Fruit fly (Drosophila melanogaster) whole organism, pupa: Measurements from ENCODE around the gene Phb1.

Source experiments
- CG10348 ChIP-seq: fragments of 200-800 bp; sonication (Bioruptor generic); IDR thresholded peaks from 2 replicates; pipeline ENCODE4 v1.3.6; 2022; ENCODE audit warnings: missing biosample characterization, missing genetic modification characterization
- CG12605 ChIP-seq: fragments of 200-800 bp; sonication (Bioruptor generic); IDR thresholded peaks from 2 replicates; pipeline ENCODE4 v1.3.6; 2022; ENCODE audit warnings: missing biosample characterization, missing genetic modification characterization
- CG13204 ChIP-seq: fragments of 200-800 bp; sonication (Bioruptor generic); optimal IDR thresholded peaks from 2 replicates; lab custom pipeline; 2018; ENCODE audit warnings: missing biosample characterization, mild to moderate bottlenecking, missing genetic modification characterization, moderate library complexity
- CG14655 ChIP-seq: fragments of 200-800 bp; sonication (Bioruptor generic); optimal IDR thresholded peaks from 3 replicates; lab custom pipeline; 2017; ENCODE audit warnings: mild to moderate bottlenecking, missing biosample characterization, missing genetic modification reagents, missing genetic modification characterization
- CG15710 ChIP-seq: fragments of 200-800 bp; sonication (Bioruptor generic); optimal IDR thresholded peaks from 2 replicates; lab custom pipeline; 2018; ENCODE audit warnings: missing biosample characterization, mild to moderate bottlenecking, missing genetic modification characterization, moderate library complexity
- CG17806 ChIP-seq: fragments of 200-800 bp; sonication (Bioruptor generic); optimal IDR thresholded peaks from 2 replicates; lab custom pipeline; 2018; ENCODE audit warnings: missing biosample characterization, mild to moderate bottlenecking, missing genetic modification characterization, moderate library complexity
- CG32121 ChIP-seq: fragments of 200-800 bp; sonication (Bioruptor generic); IDR thresholded peaks from 2 replicates; pipeline ENCODE4 v1.3.6; 2022; ENCODE audit warnings: missing biosample characterization, missing genetic modification characterization
- CG34367 ChIP-seq: fragments of 200-800 bp; sonication (Bioruptor generic); optimal IDR thresholded peaks from 2 replicates; lab custom pipeline; 2018; ENCODE audit warnings: missing biosample characterization, mild to moderate bottlenecking, missing genetic modification characterization
- CG4496 ChIP-seq: fragments of 200-800 bp; sonication (Bioruptor generic); IDR thresholded peaks from 3 replicates; pipeline ENCODE4 v1.3.6; 2022; ENCODE audit warnings: missing biosample characterization, missing genetic modification characterization
- CG8159 ChIP-seq: fragments of 200-800 bp; sonication (Bioruptor generic); optimal IDR thresholded peaks from 3 replicates; lab custom pipeline; 2018; ENCODE audit warnings: missing biosample characterization, mild to moderate bottlenecking, missing genetic modification characterization, moderate library complexity
- CG8301 ChIP-seq: fragments of 200-800 bp; sonication (Bioruptor generic); optimal IDR thresholded peaks from 2 replicates; lab custom pipeline; 2018; ENCODE audit warnings: missing biosample characterization, mild to moderate bottlenecking, missing genetic modification characterization
- CG9948 ChIP-seq: fragments of 200-800 bp; sonication (Bioruptor generic); optimal IDR thresholded peaks from 2 replicates; lab custom pipeline; 2018; ENCODE audit warnings: missing biosample characterization, mild to moderate bottlenecking, missing genetic modification characterization, moderate library complexity
- D1 ChIP-seq: fragments of 200-800 bp; sonication (Bioruptor generic); optimal IDR thresholded peaks from 2 replicates; lab custom pipeline; 2018; ENCODE audit warnings: missing biosample characterization, mild to moderate bottlenecking, missing genetic modification characterization, moderate library complexity
- EcR ChIP-seq: fragments of 200-800 bp; sonication (Bioruptor generic); optimal IDR thresholded peaks from 3 replicates; lab custom pipeline; 2019; ENCODE audit warnings: missing biosample characterization, missing genetic modification characterization, mild to moderate bottlenecking, moderate library complexity, missing genetic modification reagents
- Ets98B ChIP-seq: fragments of 200-800 bp; sonication (Bioruptor generic); IDR thresholded peaks from 2 replicates; pipeline ENCODE4 v1.3.6; 2022; ENCODE audit warnings: missing biosample characterization, missing genetic modification characterization
- Pif1A ChIP-seq: fragments of 200-800 bp; sonication (Bioruptor generic); optimal IDR thresholded peaks from 3 replicates; lab custom pipeline; 2016; ENCODE audit warnings: missing biosample characterization, missing genetic modification characterization
- Pif1B ChIP-seq: fragments of 200-800 bp; sonication (Bioruptor generic); optimal IDR thresholded peaks from 3 replicates; lab custom pipeline; 2016; ENCODE audit warnings: missing biosample characterization, missing genetic modification characterization
- Snoo ChIP-seq: fragments of 200-800 bp; sonication (Bioruptor generic); optimal IDR thresholded peaks from 3 replicates; lab custom pipeline; 2017; ENCODE audit warnings: missing biosample characterization, mild to moderate bottlenecking, missing genetic modification characterization, inconsistent platforms
- fd96Ca ChIP-seq: fragments of 200-800 bp; sonication (Bioruptor generic); IDR thresholded peaks from 3 replicates; pipeline ENCODE4 v1.3.6; 2022; ENCODE audit warnings: missing biosample characterization, missing genetic modification characterization
- gl ChIP-seq: fragments of 200-800 bp; sonication (Bioruptor generic); optimal IDR thresholded peaks from 2 replicates; lab custom pipeline; 2018; ENCODE audit warnings: missing biosample characterization, mild to moderate bottlenecking, missing genetic modification characterization
- rn ChIP-seq: fragments of 200-800 bp; sonication (Bioruptor generic); IDR thresholded peaks from 2 replicates; pipeline ENCODE4 v1.3.6; 2022; ENCODE audit warnings: missing biosample characterization, missing genetic modification characterization

The Phb1 gene

dm6 chr2L:19103176-19103921, 20.3 kb downstream of the Phb1 start:
- TF ChIP-seq fd96Ca (GFP tag; lab: Robert Waterston, UW) (no peak), CG9948 (tag; lab: Kevin White, UChicago) (no peak), CG14655 (GFP tag; lab: Kevin White, UChicago) (no peak), Ets98B (no peak), CG17806 (tag; lab: Kevin White, UChicago) (no peak), Pif1A (GFP tag; lab: Kevin White, UChicago) (no peak), gl (no peak), CG8159 (no peak), CG8301 (tag; lab: Kevin White, UChicago) (no peak), CG15710 (no peak), CG10348 (GFP tag; lab: Robert Waterston, UW) (no peak), Pif1B (GFP tag; lab: Kevin White, UChicago) (no peak), CG32121 (GFP tag; lab: Robert Waterston, UW) (no peak), EcR (no peak), CG34367 (tag; lab: Kevin White, UChicago) (no peak), CG12605 (GFP tag; lab: Robert Waterston, UW) (no peak), rn (no peak)

- TF ChIP-seq Pif1A (GFP tag; lab: Kevin White, UChicago), result no peak
Observed at dm6 chr2L:19101744-19102143, 21.9 kb downstream of the Phb1 start, which contains the start of the genes CG17344 and CG43731. Gene CG17344 (plus strand): TSS chr2L:19102044. Gene CG43731 (plus strand): TSS chr2L:19102044.

dm6 chr2L:19098668-19099067, 25.0 kb downstream of the Phb1 start:
- no peak for TF ChIP-seq Pif1B (GFP tag; lab: Kevin White, UChicago)
- TF ChIP-seq CG12605 (GFP tag; lab: Robert Waterston, UW), result no peak
- TF ChIP-seq rn, result no peak
- no peak for TF ChIP-seq Pif1A (GFP tag; lab: Kevin White, UChicago)
- TF ChIP-seq CG34367 (tag; lab: Kevin White, UChicago), result no peak
- TF ChIP-seq D1 (tag; lab: Kevin White, UChicago), result no peak
- no peak for TF ChIP-seq Ets98B
- no peak for TF ChIP-seq CG8159
- TF ChIP-seq CG9948 (tag; lab: Kevin White, UChicago), result no peak
- TF ChIP-seq CG4496 (GFP tag; lab: Robert Waterston, UW), result no peak
- TF ChIP-seq fd96Ca (GFP tag; lab: Robert Waterston, UW), result no peak
- TF ChIP-seq CG17806 (tag; lab: Kevin White, UChicago), result no peak
- no peak for TF ChIP-seq EcR
- TF ChIP-seq CG13204 (GFP tag; lab: Kevin White, UChicago), result no peak

dm6 chr2L:19097374-19097773, 26.3 kb downstream of the Phb1 start:
- TF ChIP-seq Ets98B (no peak), CG15710 (no peak), CG4496 (GFP tag; lab: Robert Waterston, UW) (no peak)

dm6 chr2L:19096361-19096760, 27.3 kb downstream of the Phb1 start:
- TF ChIP-seq CG10348 (GFP tag; lab: Robert Waterston, UW) (no peak), CG17806 (tag; lab: Kevin White, UChicago) (no peak), Pif1A (GFP tag; lab: Kevin White, UChicago) (no peak), fd96Ca (GFP tag; lab: Robert Waterston, UW) (no peak), rn (no peak), CG13204 (GFP tag; lab: Kevin White, UChicago) (no peak), CG8301 (tag; lab: Kevin White, UChicago) (no peak), CG12605 (GFP tag; lab: Robert Waterston, UW) (no peak)

- no peak for TF ChIP-seq CG12605 (GFP tag; lab: Robert Waterston, UW)
- no peak for TF ChIP-seq CG8301 (tag; lab: Kevin White, UChicago)
- no peak for TF ChIP-seq CG13204 (GFP tag; lab: Kevin White, UChicago)
Observed at dm6 chr2L:19093868-19094267, 29.8 kb downstream of the Phb1 start.

dm6 chr2L:19089385-19089784, 34.3 kb downstream of the Phb1 start:
- TF ChIP-seq CG10348 (GFP tag; lab: Robert Waterston, UW), result no peak
- TF ChIP-seq Pif1B (GFP tag; lab: Kevin White, UChicago), result no peak
- TF ChIP-seq CG34367 (tag; lab: Kevin White, UChicago), result no peak
- no peak for TF ChIP-seq CG13204 (GFP tag; lab: Kevin White, UChicago)
- TF ChIP-seq gl, result no peak

dm6 chr2L:19088895-19089294, 34.8 kb downstream of the Phb1 start:
- TF ChIP-seq CG14655 (GFP tag; lab: Kevin White, UChicago), result no peak
- TF ChIP-seq CG9948 (tag; lab: Kevin White, UChicago), result no peak
- TF ChIP-seq rn, result no peak
- no peak for TF ChIP-seq Ets98B
- TF ChIP-seq D1 (tag; lab: Kevin White, UChicago), result no peak
- no peak for TF ChIP-seq CG12605 (GFP tag; lab: Robert Waterston, UW)
- no peak for TF ChIP-seq Pif1B (GFP tag; lab: Kevin White, UChicago)
- no peak for TF ChIP-seq EcR
- TF ChIP-seq CG4496 (GFP tag; lab: Robert Waterston, UW), result no peak
- TF ChIP-seq CG34367 (tag; lab: Kevin White, UChicago), result no peak
- no peak for TF ChIP-seq CG10348 (GFP tag; lab: Robert Waterston, UW)
- TF ChIP-seq CG8159, result no peak
- TF ChIP-seq Snoo (tag; lab: Kevin White, UChicago), result no peak
- TF ChIP-seq CG32121 (GFP tag; lab: Robert Waterston, UW), result no peak
- no peak for TF ChIP-seq CG17806 (tag; lab: Kevin White, UChicago)
- TF ChIP-seq Pif1A (GFP tag; lab: Kevin White, UChicago), result no peak
- no peak for TF ChIP-seq gl
- TF ChIP-seq CG8301 (tag; lab: Kevin White, UChicago), result no peak
- TF ChIP-seq CG13204 (GFP tag; lab: Kevin White, UChicago), result no peak
